Fruit fly (Drosophila melanogaster): ENCODE measurements around the gene CG3568.

CG3568 gene

dm6 chrX:4526754-4527153, 15.7 kb upstream of the CG3568 start:
- TF ChIP-seq CG9817 (tag; optimal IDR thresholded peaks at IDR 0.05): no peak
- peak; percentile 20 for TF ChIP-seq cg (GFP tag; optimal IDR thresholded peaks at IDR 0.05)
- TF ChIP-seq CG8944 (GFP tag; optimal IDR thresholded peaks at IDR 0.05): no peak
- TF ChIP-seq Nf-YC (tag; optimal IDR thresholded peaks at IDR 0.05): peak; percentile 78
- peak; percentile 69; the same call in 1 of the 2 replicates for TF ChIP-seq seq (GFP tag; IDR thresholded peaks at IDR 0.05)
- TF ChIP-seq Rfx (GFP tag; IDR thresholded peaks at IDR 0.05): peak; percentile 50; the same call in 1 of the 2 replicates
- TF ChIP-seq Nf-YB (GFP tag; optimal IDR thresholded peaks at IDR 0.05): peak; percentile 63

DNA sequence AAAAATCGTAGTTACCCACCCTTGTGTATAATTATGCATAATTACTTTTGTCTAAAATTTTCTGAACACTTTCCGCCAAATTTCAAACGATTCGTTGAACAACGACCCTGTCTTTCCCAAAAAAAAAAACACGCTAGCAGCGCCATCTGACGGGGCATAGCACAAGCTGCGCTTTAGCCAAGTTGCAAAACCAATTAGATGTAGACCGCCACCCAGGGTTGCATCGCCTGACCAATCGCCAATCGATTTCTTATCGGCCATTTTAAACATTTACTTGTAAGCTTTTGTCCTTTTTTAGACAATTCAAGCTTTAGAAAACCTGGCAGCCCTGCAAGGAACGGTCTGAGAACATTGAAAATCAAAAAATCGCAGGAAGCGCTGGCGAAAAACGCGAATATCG, 12.5 kb upstream of the CG3568 start, which contains the start of gene CG3556:
Gene CG3556, plus strand, starts transcription at position 323 of the 400 bp plus-strand sequence.
- TF ChIP-seq CG3995 (GFP tag; optimal IDR thresholded peaks at IDR 0.05) (no peak), CG10366 (GFP tag; IDR thresholded peaks at IDR 0.05) (peak; percentile 26; the same call in 1 of the 2 replicates), Sry-δ (GFP tag; optimal IDR thresholded peaks at IDR 0.05) (peak; percentile 70), gt (GFP tag; IDR thresholded peaks at IDR 0.05) (no peak), Hr51 (GFP tag; optimal IDR thresholded peaks at IDR 0.05) (peak in 1 of 2 experiments; percentile 28), NC2β (GFP tag; optimal IDR thresholded peaks at IDR 0.05) (peak; percentile 38), caup (GFP tag; optimal IDR thresholded peaks at IDR 0.05; ENCODE audit: severe bottlenecking) (peak; percentile 52), CG32767 (GFP tag; IDR thresholded peaks at IDR 0.05) (no peak), CG1792 (GFP tag; optimal IDR thresholded peaks at IDR 0.05) (peak; percentile 30), Awh (GFP tag; IDR thresholded peaks at IDR 0.05) (0 out of 2 replicates have a peak, but pooled peaks have one; percentile 17), CG16813 (GFP tag; IDR thresholded peaks at IDR 0.05; ENCODE audit: partially characterized antibody) (peak; percentile 56; the same call in 2 of the 3 replicates), HLH3B (GFP tag; IDR thresholded peaks at IDR 0.05) (peak; percentile 37; the same call in 1 of the 2 replicates), Dad (GFP tag; optimal IDR thresholded peaks at IDR 0.05) (no peak), Scr (GFP tag; IDR thresholded peaks at IDR 0.05; ENCODE audit: partially characterized antibody) (peak; percentile 52), sob (GFP tag; IDR thresholded peaks at IDR 0.05) (peak; percentile 75), CG12391 (tag; optimal IDR thresholded peaks at IDR 0.05) (peak; percentile 44), CG9727 (GFP tag; optimal IDR thresholded peaks at IDR 0.05) (peak; percentile 48), CG12155 (GFP tag; optimal IDR thresholded peaks at IDR 0.05) (peak; percentile 4), CG9876 (GFP tag; optimal IDR thresholded peaks at IDR 0.05) (peak; percentile 46), lov (optimal IDR thresholded peaks at IDR 0.05) (no peak), lov (GFP tag; IDR thresholded peaks at IDR 0.05) (peak; percentile 83; the same call in 2 of the 3 replicates), wek (GFP tag; optimal IDR thresholded peaks at IDR 0.05) (no peak), Ptx1 (GFP tag; IDR thresholded peaks at IDR 0.05) (peak; percentile 57), Nf-YB (GFP tag; optimal IDR thresholded peaks at IDR 0.05) (peak; percentile 22), bsh (GFP tag; optimal IDR thresholded peaks at IDR 0.05) (peak in 1 of 2 experiments; percentile 36), fu2 (GFP tag; optimal IDR thresholded peaks at IDR 0.05) (peak; percentile 23), otp (GFP tag; IDR thresholded peaks at IDR 0.05) (peak; percentile 58; the same call in 1 of the 3 replicates), scrt (GFP tag; optimal IDR thresholded peaks at IDR 0.05) (no peak), Opbp (GFP tag; IDR thresholded peaks at IDR 0.05; ENCODE audit: partially characterized antibody) (peak; percentile 72), CG5180 (GFP tag; optimal IDR thresholded peaks at IDR 0.05) (no peak), MTF-1 (GFP tag; optimal IDR thresholded peaks at IDR 0.05; ENCODE audit: borderline replicate concordance) (peak; percentile 33), CG9437 (GFP tag; optimal IDR thresholded peaks at IDR 0.05) (no peak), CG30403 (GFP tag; optimal IDR thresholded peaks at IDR 0.05) (peak; percentile 49), CG4730 (GFP tag; IDR thresholded peaks at IDR 0.05) (no peak), Fer1 (GFP tag; optimal IDR thresholded peaks at IDR 0.05) (no peak), CG7839 (tag; optimal IDR thresholded peaks at IDR 0.05) (no peak), hbn (GFP tag; IDR thresholded peaks at IDR 0.05; ENCODE audit: partially characterized antibody) (peak; percentile 64), Dip2 (GFP tag; IDR thresholded peaks at IDR 0.05) (peak; percentile 32; the same call in 1 of the 2 replicates), tna (GFP tag; IDR thresholded peaks at IDR 0.05; ENCODE audit: partially characterized antibody) (peak; percentile 68), h (optimal IDR thresholded peaks at IDR 0.05) (peak; percentile 4), pzg (GFP tag; optimal IDR thresholded peaks at IDR 0.05) (peak; percentile 87), slbo (GFP tag; IDR thresholded peaks at IDR 0.05) (peak; percentile 71), Dbx (GFP tag; IDR thresholded peaks at IDR 0.05) (peak; percentile 77)
